Fruit fly (Drosophila melanogaster): ENCODE results near the gene CG15537.

Gene CG15537

DNA sequence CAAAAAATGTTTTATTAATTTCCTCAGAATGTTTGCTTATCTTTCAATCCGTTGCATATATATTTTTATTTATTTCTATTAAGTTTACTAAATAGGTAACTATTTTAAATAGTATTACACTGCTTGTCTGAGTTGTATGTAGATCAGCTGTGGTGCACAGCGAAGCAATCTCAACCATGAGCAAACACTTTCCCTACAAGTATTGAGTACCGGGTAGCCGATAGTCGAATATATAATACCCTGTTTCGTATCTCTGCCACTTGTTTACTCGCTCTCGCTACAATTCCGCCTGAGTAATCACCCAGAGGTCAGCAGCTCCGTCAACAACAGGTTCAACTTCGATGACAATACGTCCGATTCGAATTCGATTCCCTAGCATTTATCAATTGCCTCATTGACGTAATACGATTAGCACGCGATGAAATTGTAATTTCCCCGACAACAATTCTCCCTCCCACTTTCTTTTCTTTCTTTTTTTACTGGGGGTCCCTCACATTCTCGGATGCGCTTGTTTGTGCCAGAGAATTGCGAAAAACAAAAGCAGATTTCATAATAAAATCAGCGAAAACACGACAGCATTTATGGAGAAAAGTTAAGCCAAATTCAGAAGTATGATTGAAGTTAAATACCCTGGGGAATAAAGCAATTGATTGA lies 7.4 kb upstream of the CG15537 start:
- TF ChIP-seq svp (GFP tag) = peak; percentile 96
- TF ChIP-seq CG32006 (GFP tag; optimal IDR thresholded peaks at IDR 0.05) = peak; percentile 0
- TF ChIP-seq Blimp-1 (GFP tag; optimal IDR thresholded peaks at IDR 0.05) = no peak
- peak; percentile 75 for TF ChIP-seq vri (GFP tag; optimal IDR thresholded peaks at IDR 0.05)
- no peak for TF ChIP-seq CG6854 (GFP tag; optimal IDR thresholded peaks at IDR 0.05)

DNA sequence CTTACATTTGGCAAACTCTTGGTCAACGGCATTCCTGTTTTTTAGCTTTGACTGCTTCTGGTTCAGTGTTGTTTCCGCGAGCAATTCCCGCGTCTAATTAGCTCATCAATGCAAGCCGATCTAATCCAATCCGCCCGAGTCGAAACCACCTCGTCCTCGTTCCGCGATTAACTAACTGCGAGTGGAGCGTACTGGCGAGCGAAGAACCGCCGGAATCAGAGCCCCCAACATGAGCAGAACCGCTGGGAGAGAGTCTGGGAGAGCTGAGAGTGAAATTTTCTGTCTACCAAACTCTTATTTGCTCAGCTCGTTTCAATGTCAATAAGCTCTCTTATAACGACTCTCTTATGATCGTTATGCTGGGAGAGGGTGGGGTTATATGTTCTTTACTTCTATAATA lies 6.8 kb upstream of the CG15537 start:
- TF ChIP-seq eg (GFP tag; IDR thresholded peaks at IDR 0.05) (peak; percentile 28; the same call in 1 of the 3 replicates), cyc (GFP tag; optimal IDR thresholded peaks at IDR 0.05) (peak; percentile 45), Eip78C (GFP tag) (peak; percentile 84), CG8319 (GFP tag; optimal IDR thresholded peaks at IDR 0.05) (no peak), ss (GFP tag; optimal IDR thresholded peaks at IDR 0.05) (peak; percentile 49 to 58), Met (GFP tag; optimal IDR thresholded peaks at IDR 0.05) (no peak), CG6808 (GFP tag; optimal IDR thresholded peaks at IDR 0.05) (peak; percentile 30), CG6792 (GFP tag; optimal IDR thresholded peaks at IDR 0.05) (peak; percentile 71), CG7368 (GFP tag; optimal IDR thresholded peaks at IDR 0.05) (no peak), CG1621 (tag; optimal IDR thresholded peaks at IDR 0.05) (peak; percentile 86), CG11294 (GFP tag; IDR thresholded peaks at IDR 0.05) (no peak), spab (GFP tag; optimal IDR thresholded peaks at IDR 0.05) (peak; percentile 47), CG32006 (GFP tag; optimal IDR thresholded peaks at IDR 0.05) (no peak), Ets96B (tag; optimal IDR thresholded peaks at IDR 0.05) (no peak), salr (GFP tag; optimal IDR thresholded peaks at IDR 0.05) (peak in 1 of 2 experiments; percentile 38), CG8632 (GFP tag; optimal IDR thresholded peaks at IDR 0.05) (peak; percentile 57), Sox15 (GFP tag; optimal IDR thresholded peaks at IDR 0.05) (no peak), acj6 (GFP tag; optimal IDR thresholded peaks at IDR 0.05) (peak; percentile 45), topi (GFP tag; optimal IDR thresholded peaks at IDR 0.05) (peak; percentile 65), CG4318 (GFP tag; optimal IDR thresholded peaks at IDR 0.05) (no peak), Eip75B (GFP tag; optimal IDR thresholded peaks at IDR 0.05) (peak; percentile 49), lz (GFP tag; optimal IDR thresholded peaks at IDR 0.05) (peak; percentile 37), OdsH (GFP tag; optimal IDR thresholded peaks at IDR 0.05) (peak; percentile 36), CG11762 (GFP tag; optimal IDR thresholded peaks at IDR 0.05; ENCODE audit: insufficient read depth) (peak; percentile 24), CG10669 (GFP tag; optimal IDR thresholded peaks at IDR 0.05) (peak; percentile 48), achi (GFP tag; optimal IDR thresholded peaks at IDR 0.05) (peak; percentile 73), CG6163 (GFP tag; IDR thresholded peaks at IDR 0.05) (peak; percentile 68), Hr4 (GFP tag; optimal IDR thresholded peaks at IDR 0.05) (no peak), CG16779 (tag; optimal IDR thresholded peaks at IDR 0.05) (peak; percentile 52), Smox (GFP tag; optimal IDR thresholded peaks at IDR 0.05) (peak; percentile 38), CG9139 (GFP tag; optimal IDR thresholded peaks at IDR 0.05) (peak; percentile 62), Lpt (GFP tag; optimal IDR thresholded peaks at IDR 0.05) (peak; percentile 44), net (GFP tag; optimal IDR thresholded peaks at IDR 0.05) (peak; percentile 52), CG6854 (GFP tag; optimal IDR thresholded peaks at IDR 0.05) (peak; percentile 85), CG11902 (GFP tag; optimal IDR thresholded peaks at IDR 0.05) (no peak), Hr38 (GFP tag; optimal IDR thresholded peaks at IDR 0.05) (peak; percentile 27), Ets21C (GFP tag; optimal IDR thresholded peaks at IDR 0.05) (peak; percentile 2), esn (GFP tag; optimal IDR thresholded peaks at IDR 0.05) (peak; percentile 74), CG34406 (GFP tag; optimal IDR thresholded peaks at IDR 0.05) (peak; percentile 52), CG31627 (GFP tag; optimal IDR thresholded peaks at IDR 0.05) (peak; percentile 7), Hr39 (GFP tag; optimal IDR thresholded peaks at IDR 0.05) (peak; percentile 1), Gug (GFP tag; IDR thresholded peaks at IDR 0.05) (no peak), CG15336 (GFP tag; IDR thresholded peaks at IDR 0.05) (no peak; the same call in 1 of the 2 replicates), fd85E (GFP tag; optimal IDR thresholded peaks at IDR 0.05) (peak; percentile 87), pdm3 (GFP tag; optimal IDR thresholded peaks at IDR 0.05) (peak; percentile 56), CG3032 (tag; optimal IDR thresholded peaks at IDR 0.05) (no peak)

Measured in whole organism, prepupa.